Worm (Caenorhabditis elegans): ENCODE data around the gene ZK809.9.

Gene ZK809.9

ce11 chrIV:11635437-11636408 lies 29.4 kb upstream of the ZK809.9 start, which contains the start of gene mars-1:
TSS of gene mars-1 (minus strand) at chrIV:11635487.
- TF ChIP-seq ama-1 (optimal IDR thresholded peaks at IDR 0.05) (no peak), F13C5.2 (tag; optimal IDR thresholded peaks at IDR 0.05) (peak; percentile 11), ets-7 (tag; optimal IDR thresholded peaks at IDR 0.05) (no peak), tbx-37 (GFP tag; conservative IDR thresholded peaks at IDR 0.05) (peak; percentile 31; the same call in 1 of the 2 replicates), sea-1 (GFP tag; conservative IDR thresholded peaks at IDR 0.05) (no peak), ceh-13 (GFP tag; optimal IDR thresholded peaks at IDR 0.05) (no peak), tbx-11 (GFP tag; IDR thresholded peaks at IDR 0.05) (no peak), flt-1 (GFP tag; IDR thresholded peaks at IDR 0.05) (no peak), hnd-1 (tag; optimal IDR thresholded peaks at IDR 0.05) (no peak), hmg-4 (GFP tag; optimal IDR thresholded peaks at IDR 0.05) (no peak), aly-1 (tag; optimal IDR thresholded peaks at IDR 0.05) (no peak)

- TF ChIP-seq ama-1 (optimal IDR thresholded peaks at IDR 0.05) (no peak), hnd-1 (tag; optimal IDR thresholded peaks at IDR 0.05) (no peak), B0310.2 (tag; optimal IDR thresholded peaks at IDR 0.05) (no peak), pes-1 (GFP tag; IDR thresholded peaks at IDR 0.05) (no peak), tbx-37 (GFP tag; conservative IDR thresholded peaks at IDR 0.05) (no peak), flt-1 (GFP tag; IDR thresholded peaks at IDR 0.05) (no peak), ets-7 (tag; optimal IDR thresholded peaks at IDR 0.05) (no peak), F13C5.2 (tag; optimal IDR thresholded peaks at IDR 0.05) (no peak), hmg-4 (GFP tag; optimal IDR thresholded peaks at IDR 0.05) (no peak), hmbx-1 (tag; optimal IDR thresholded peaks at IDR 0.05) (no peak), sea-1 (GFP tag; conservative IDR thresholded peaks at IDR 0.05) (no peak), tra-4 (tag; optimal IDR thresholded peaks at IDR 0.05) (no peak), aly-1 (tag; optimal IDR thresholded peaks at IDR 0.05) (no peak), ceh-36 (tag; optimal IDR thresholded peaks at IDR 0.05) (no peak), ceh-13 (GFP tag; optimal IDR thresholded peaks at IDR 0.05) (no peak), scrt-1 (GFP tag; IDR thresholded peaks at IDR 0.05) (no peak), tbx-11 (GFP tag; IDR thresholded peaks at IDR 0.05) (no peak)
These were observed 28.7 kb upstream of the ZK809.9 start, which contains the start of gene F58B3.6 for ce11 chrIV:11636409-11636723. TSS of gene F58B3.6 (plus strand) at chrIV:11636648.

- no peak for TF ChIP-seq ceh-36 (tag; optimal IDR thresholded peaks at IDR 0.05)
- no peak for TF ChIP-seq aly-1 (tag; optimal IDR thresholded peaks at IDR 0.05)
- no peak for TF ChIP-seq ceh-13 (GFP tag; optimal IDR thresholded peaks at IDR 0.05)
These were observed 27.1 kb upstream of the ZK809.9 start, which contains the start of gene rbm-17 for ce11 chrIV:11638016-11638415. TSS of gene rbm-17 (plus strand) at chrIV:11638316.

ce11 chrIV:11640915-11641314 lies 24.2 kb upstream of the ZK809.9 start, which contains the start of gene ttr-50:
TSS of gene ttr-50 (minus strand) at chrIV:11641015.
- TF ChIP-seq tra-4 (tag; optimal IDR thresholded peaks at IDR 0.05) (no peak), scrt-1 (GFP tag; IDR thresholded peaks at IDR 0.05) (no peak), tbx-11 (GFP tag; IDR thresholded peaks at IDR 0.05) (no peak), tbx-37 (GFP tag; conservative IDR thresholded peaks at IDR 0.05) (no peak), F13C5.2 (tag; optimal IDR thresholded peaks at IDR 0.05) (no peak), aly-1 (tag; optimal IDR thresholded peaks at IDR 0.05) (no peak), hmbx-1 (tag; optimal IDR thresholded peaks at IDR 0.05) (no peak), flt-1 (GFP tag; IDR thresholded peaks at IDR 0.05) (no peak), ceh-13 (GFP tag; optimal IDR thresholded peaks at IDR 0.05) (no peak), pes-1 (GFP tag; IDR thresholded peaks at IDR 0.05) (no peak), ets-7 (tag; optimal IDR thresholded peaks at IDR 0.05) (no peak), sea-1 (GFP tag; conservative IDR thresholded peaks at IDR 0.05) (no peak), ceh-36 (tag; optimal IDR thresholded peaks at IDR 0.05) (no peak), hmg-4 (GFP tag; optimal IDR thresholded peaks at IDR 0.05) (no peak), ama-1 (optimal IDR thresholded peaks at IDR 0.05) (no peak), hnd-1 (tag; optimal IDR thresholded peaks at IDR 0.05) (no peak), B0310.2 (tag; optimal IDR thresholded peaks at IDR 0.05) (no peak)

- no peak for TF ChIP-seq B0310.2 (tag; optimal IDR thresholded peaks at IDR 0.05)
- no peak for TF ChIP-seq tbx-11 (GFP tag; IDR thresholded peaks at IDR 0.05)
- no peak for TF ChIP-seq ceh-13 (GFP tag; optimal IDR thresholded peaks at IDR 0.05)
- no peak for TF ChIP-seq aly-1 (tag; optimal IDR thresholded peaks at IDR 0.05)
- no peak for TF ChIP-seq hmg-4 (GFP tag; optimal IDR thresholded peaks at IDR 0.05)
- TF ChIP-seq ama-1 (optimal IDR thresholded peaks at IDR 0.05), result no peak
- TF ChIP-seq tbx-37 (GFP tag; conservative IDR thresholded peaks at IDR 0.05), result no peak
These were observed 23.3 kb upstream of the ZK809.9 start, which contains the start of gene ZK809.1 for ce11 chrIV:11641802-11642201. TSS of gene ZK809.1 (plus strand) at chrIV:11642102.

ce11 chrIV:11643829-11644228 lies 21.3 kb upstream of the ZK809.9 start, which contains the start of gene prx-2:
TSS of gene prx-2 (plus strand) at chrIV:11644129.
- TF ChIP-seq sea-1 (GFP tag; conservative IDR thresholded peaks at IDR 0.05) (no peak), ceh-36 (tag; optimal IDR thresholded peaks at IDR 0.05) (no peak), hnd-1 (tag; optimal IDR thresholded peaks at IDR 0.05) (no peak), hmbx-1 (tag; optimal IDR thresholded peaks at IDR 0.05) (no peak), scrt-1 (GFP tag; IDR thresholded peaks at IDR 0.05) (no peak), ama-1 (optimal IDR thresholded peaks at IDR 0.05) (no peak), tbx-11 (GFP tag; IDR thresholded peaks at IDR 0.05) (no peak), ets-7 (tag; optimal IDR thresholded peaks at IDR 0.05) (no peak), B0310.2 (tag; optimal IDR thresholded peaks at IDR 0.05) (no peak), ceh-13 (GFP tag; optimal IDR thresholded peaks at IDR 0.05) (no peak)

- TF ChIP-seq F13C5.2 (tag; optimal IDR thresholded peaks at IDR 0.05), result no peak
- no peak for TF ChIP-seq tbx-37 (GFP tag; conservative IDR thresholded peaks at IDR 0.05)
- TF ChIP-seq tra-4 (tag; optimal IDR thresholded peaks at IDR 0.05), result no peak
- TF ChIP-seq pes-1 (GFP tag; IDR thresholded peaks at IDR 0.05), result no peak
- no peak for TF ChIP-seq ceh-13 (GFP tag; optimal IDR thresholded peaks at IDR 0.05)
- no peak for TF ChIP-seq ceh-36 (tag; optimal IDR thresholded peaks at IDR 0.05)
- no peak for TF ChIP-seq ama-1 (optimal IDR thresholded peaks at IDR 0.05)
- TF ChIP-seq hnd-1 (tag; optimal IDR thresholded peaks at IDR 0.05), result no peak
- TF ChIP-seq flt-1 (GFP tag; IDR thresholded peaks at IDR 0.05), result no peak
- no peak for TF ChIP-seq B0310.2 (tag; optimal IDR thresholded peaks at IDR 0.05)
- no peak for TF ChIP-seq aly-1 (tag; optimal IDR thresholded peaks at IDR 0.05)
- TF ChIP-seq scrt-1 (GFP tag; IDR thresholded peaks at IDR 0.05), result no peak
- no peak for TF ChIP-seq hmbx-1 (tag; optimal IDR thresholded peaks at IDR 0.05)
- TF ChIP-seq hmg-4 (GFP tag; optimal IDR thresholded peaks at IDR 0.05), result no peak
- TF ChIP-seq ets-7 (tag; optimal IDR thresholded peaks at IDR 0.05), result no peak
- no peak for TF ChIP-seq sea-1 (GFP tag; conservative IDR thresholded peaks at IDR 0.05)
- no peak for TF ChIP-seq tbx-11 (GFP tag; IDR thresholded peaks at IDR 0.05)
These were observed 20.4 kb upstream of the ZK809.9 start for ce11 chrIV:11644705-11645104.
